Worm (Caenorhabditis elegans): ENCODE results near the gene C29F9.9.

DNA sequence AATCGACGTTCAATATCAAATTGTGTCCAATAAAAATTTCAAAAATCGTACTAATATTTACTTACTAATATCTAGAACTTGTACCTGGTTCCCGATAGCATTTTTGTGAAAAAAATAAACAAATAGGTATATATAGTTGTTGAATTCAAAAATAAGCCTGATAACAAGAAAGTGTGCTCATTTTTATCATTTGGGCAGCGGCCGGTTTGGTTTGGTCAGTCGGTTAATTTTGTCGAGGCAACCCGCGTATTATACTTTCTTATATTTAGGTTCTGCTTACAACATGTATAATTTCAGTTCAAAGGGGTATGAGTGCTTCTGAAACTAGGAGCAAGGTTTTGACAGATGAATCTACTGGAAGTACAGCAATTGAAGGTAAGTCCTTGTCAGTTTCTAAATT is 31.9 kb upstream of the C29F9.9 start, which contains the start of the genes nhr-280 and C29F9.2:
- TF ChIP-seq fkh-10 (GFP tag; optimal IDR thresholded peaks at IDR 0.05) (no peak), hmg-1.1 (GFP tag; IDR thresholded peaks at IDR 0.05) (no peak)

Data from whole organism, L4 larva.